Fruit fly (Drosophila melanogaster): ENCODE measurements around the gene Sfp24F.

The Sfp24F gene

DNA sequence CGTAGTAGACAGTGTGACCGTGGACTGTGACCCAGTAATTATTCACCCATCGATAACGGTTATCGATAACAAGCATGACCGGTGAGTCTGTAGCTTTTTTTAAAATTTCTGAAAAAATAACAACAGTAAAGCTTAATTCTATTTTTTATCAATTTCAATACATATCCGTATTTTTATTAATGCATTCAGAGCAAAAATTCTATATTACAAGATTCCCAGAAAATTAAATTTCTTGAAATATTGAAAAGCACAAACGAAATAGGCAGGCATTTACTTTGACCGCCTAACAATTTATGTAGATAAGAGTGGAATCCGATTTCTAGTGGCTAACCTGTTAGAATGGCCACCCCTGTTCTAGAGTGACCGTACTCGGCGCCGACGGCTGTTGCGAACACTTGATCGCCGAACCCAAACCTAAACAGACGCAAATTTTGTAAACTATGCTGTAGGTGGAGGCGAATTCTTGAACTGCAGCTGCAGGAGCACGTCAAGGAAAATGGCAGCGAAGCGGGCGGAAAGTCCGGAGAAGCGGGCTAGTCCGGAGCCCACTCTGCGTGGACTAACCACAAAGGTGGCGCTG lies 47.9 kb downstream of the Sfp24F start, which contains the start of gene CG3652 (continued):
- TF ChIP-seq lov (optimal IDR thresholded peaks at IDR 0.05) (no peak), lov (GFP tag; IDR thresholded peaks at IDR 0.05) (no peak), slou (GFP tag; optimal IDR thresholded peaks at IDR 0.05) (peak; percentile 27), Dek (tag; optimal IDR thresholded peaks at IDR 0.05) (no peak), Xbp1 (GFP tag; optimal IDR thresholded peaks at IDR 0.05) (peak; percentile 49), CG7372 (GFP tag; IDR thresholded peaks at IDR 0.05) (no peak), Blimp-1 (GFP tag; optimal IDR thresholded peaks at IDR 0.05) (no peak), CG8924 (tag; optimal IDR thresholded peaks at IDR 0.05) (peak; percentile 19), chm (GFP tag; IDR thresholded peaks at IDR 0.05) (no peak), Lhr (GFP tag; optimal IDR thresholded peaks at IDR 0.05) (peak; percentile 21), Lpt (GFP tag; optimal IDR thresholded peaks at IDR 0.05) (no peak), HHEX (GFP tag; optimal IDR thresholded peaks at IDR 0.05) (no peak), CG2120 (GFP tag; optimal IDR thresholded peaks at IDR 0.05) (peak; percentile 64), sqz (GFP tag; optimal IDR thresholded peaks at IDR 0.05) (no peak), PHDP (tag; optimal IDR thresholded peaks at IDR 0.05) (no peak), Hsf (GFP tag; optimal IDR thresholded peaks at IDR 0.05) (peak; percentile 43), klu (GFP tag; IDR thresholded peaks at IDR 0.05) (peak; percentile 11; the same call in 1 of the 2 replicates), Asciz (GFP tag; optimal IDR thresholded peaks at IDR 0.05) (no peak), CG6654 (GFP tag; optimal IDR thresholded peaks at IDR 0.05) (no peak), gt (GFP tag; IDR thresholded peaks at IDR 0.05) (no peak), CG8944 (GFP tag; optimal IDR thresholded peaks at IDR 0.05) (no peak), D19A (tag; optimal IDR thresholded peaks at IDR 0.05) (no peak), salm (tag; optimal IDR thresholded peaks at IDR 0.05) (no peak), cas (GFP tag; IDR thresholded peaks at IDR 0.05) (no peak), CG17568 (GFP tag; optimal IDR thresholded peaks at IDR 0.05) (no peak), CG14965 (GFP tag; optimal IDR thresholded peaks at IDR 0.05; ENCODE audit: borderline replicate concordance) (no peak), CG32767 (GFP tag; IDR thresholded peaks at IDR 0.05) (no peak), CG5245 (GFP tag; optimal IDR thresholded peaks at IDR 0.05) (peak; percentile 0), Taf1 (GFP tag; IDR thresholded peaks at IDR 0.05) (no peak), cato (GFP tag; optimal IDR thresholded peaks at IDR 0.05; ENCODE audit: borderline replicate concordance) (no peak), ems (GFP tag; optimal IDR thresholded peaks at IDR 0.05) (no peak), CG6683 (GFP tag; optimal IDR thresholded peaks at IDR 0.05) (no peak), CG11398 (GFP tag; optimal IDR thresholded peaks at IDR 0.05) (no peak), trh (GFP tag; optimal IDR thresholded peaks at IDR 0.05) (no peak), CG17359 (tag; optimal IDR thresholded peaks at IDR 0.05) (no peak), CG10979 (tag; optimal IDR thresholded peaks at IDR 0.05) (peak; percentile 1), kah (GFP tag; optimal IDR thresholded peaks at IDR 0.05) (no peak), otp (GFP tag; IDR thresholded peaks at IDR 0.05) (no peak), hb (GFP tag; IDR thresholded peaks at IDR 0.05; ENCODE audit: partially characterized antibody) (no peak), Ravus (GFP tag; IDR thresholded peaks at IDR 0.05) (no peak), pan (optimal IDR thresholded peaks at IDR 0.05) (no peak), pan (GFP tag; optimal IDR thresholded peaks at IDR 0.05 in 1 of 2, IDR thresholded peaks at IDR 0.05 in 1 of 2) (no peak), CG17186 (GFP tag; optimal IDR thresholded peaks at IDR 0.05) (peak; percentile 31), CG10654 (GFP tag; optimal IDR thresholded peaks at IDR 0.05) (peak; percentile 1), Stat92E (GFP tag; optimal IDR thresholded peaks at IDR 0.05) (no peak), CG7271 (tag; optimal IDR thresholded peaks at IDR 0.05) (no peak), CG10209 (GFP tag; optimal IDR thresholded peaks at IDR 0.05) (no peak), CG17912 (GFP tag; optimal IDR thresholded peaks at IDR 0.05) (no peak), CG12769 (tag; optimal IDR thresholded peaks at IDR 0.05) (no peak), CG4820 (GFP tag; optimal IDR thresholded peaks at IDR 0.05) (no peak), grau (tag; optimal IDR thresholded peaks at IDR 0.05) (no peak)

Measured in whole organism, embryonic.